Fruit fly (Drosophila melanogaster) whole organism, embryonic: ENCODE measurements around the gene TbCMF46.

Source experiments
- Asciz ChIP-seq: fragments of 200-800 bp; sonication (Bioruptor generic); optimal IDR thresholded peaks from 2 replicates; lab custom pipeline; 2017; ENCODE audit warnings: missing biosample characterization, mild to moderate bottlenecking, missing genetic modification characterization, missing genetic modification reagents
- CG11085 ChIP-seq: fragments of 200-800 bp; sonication (Bioruptor generic); IDR thresholded peaks from 2 replicates; pipeline ENCODE4 v1.3.6; 2022; ENCODE audit warnings: missing biosample characterization, missing genetic modification characterization
- CG11456 ChIP-seq: fragments of 200-800 bp; sonication (Bioruptor generic); IDR thresholded peaks from 3 replicates; pipeline ENCODE4 v1.3.6; 2022; ENCODE audit warnings: missing biosample characterization, missing genetic modification characterization
- CG11560 ChIP-seq: fragments of 200-800 bp; sonication (Bioruptor generic); IDR thresholded peaks from 3 replicates; pipeline ENCODE4 v1.3.6; 2022; ENCODE audit warnings: missing biosample characterization, missing genetic modification characterization
- CG12071 ChIP-seq: fragments of 200-800 bp; sonication (Bioruptor generic); optimal IDR thresholded peaks from 3 replicates; lab custom pipeline; 2018; ENCODE audit warnings: missing biosample characterization, mild to moderate bottlenecking, missing genetic modification characterization
- CG12155 ChIP-seq: fragments of 200-800 bp; sonication (Bioruptor generic); optimal IDR thresholded peaks from 3 replicates; lab custom pipeline; 2016; ENCODE audit warnings: missing biosample characterization, missing genetic modification characterization
- CG12391 ChIP-seq: fragments of 200-800 bp; sonication (Bioruptor generic); optimal IDR thresholded peaks from 3 replicates; lab custom pipeline; 2018; ENCODE audit warnings: missing biosample characterization, mild to moderate bottlenecking, missing genetic modification characterization, moderate library complexity
- CG13296 ChIP-seq: fragments of 200-800 bp; sonication (Bioruptor generic); optimal IDR thresholded peaks from 3 replicates; lab custom pipeline; 2018; ENCODE audit warnings: missing biosample characterization, mild to moderate bottlenecking, missing genetic modification characterization
- CG13775 ChIP-seq: fragments of 200-800 bp; sonication (Bioruptor generic); optimal IDR thresholded peaks from 3 replicates; lab custom pipeline; 2017; ENCODE audit warnings: missing biosample characterization, mild to moderate bottlenecking, missing genetic modification characterization
- CG15011 ChIP-seq: fragments of 200-800 bp; sonication (Bioruptor generic); optimal IDR thresholded peaks from 3 replicates; lab custom pipeline; 2018; ENCODE audit warnings: missing biosample characterization, mild to moderate bottlenecking, missing genetic modification characterization
- CG15479 ChIP-seq: fragments of 200-800 bp; sonication (Bioruptor generic); optimal IDR thresholded peaks from 3 replicates; lab custom pipeline; 2019; ENCODE audit warnings: missing biosample characterization, mild to moderate bottlenecking, missing genetic modification characterization, moderate library complexity
- CG1603 ChIP-seq: fragments of 200-800 bp; sonication (Bioruptor generic); optimal IDR thresholded peaks from 2 replicates; lab custom pipeline; 2019; ENCODE audit warnings: missing biosample characterization, mild to moderate bottlenecking, missing genetic modification characterization, moderate library complexity
- CG16813 ChIP-seq: fragments of 200-800 bp; sonication (Bioruptor generic); IDR thresholded peaks from 3 replicates; pipeline ENCODE4 v1.3.6; 2022; ENCODE audit warnings: missing biosample characterization, missing genetic modification characterization; ENCODE audit not compliant: partially characterized antibody
- CG17912 ChIP-seq: fragments of 200-800 bp; sonication (Bioruptor generic); optimal IDR thresholded peaks from 2 replicates; lab custom pipeline; 2018; ENCODE audit warnings: missing biosample characterization, mild to moderate bottlenecking, missing genetic modification characterization
- CG2712 ChIP-seq: fragments of 200-800 bp; optimal IDR thresholded peaks from 3 replicates; lab custom pipeline; 2019; ENCODE audit warnings: missing biosample characterization, mild to moderate bottlenecking, missing genetic modification characterization, moderate library complexity
- CG2875 ChIP-seq: fragments of 200-800 bp; sonication (Bioruptor generic); optimal IDR thresholded peaks from 2 replicates; lab custom pipeline; 2017; ENCODE audit warnings: missing biosample characterization, mild to moderate bottlenecking, missing genetic modification characterization, missing genetic modification reagents
- CG31224 ChIP-seq: fragments of 200-800 bp; sonication (Bioruptor generic); IDR thresholded peaks from 2 replicates; pipeline ENCODE4 v1.3.6; 2022; ENCODE audit warnings: missing biosample characterization, missing genetic modification characterization
- CG3407 ChIP-seq: fragments of 200-800 bp; sonication (Bioruptor generic); optimal IDR thresholded peaks from 2 replicates; lab custom pipeline; 2018; ENCODE audit warnings: missing biosample characterization, mild to moderate bottlenecking, missing genetic modification characterization
- CG6175 ChIP-seq: fragments of 200-800 bp; sonication (Bioruptor generic); IDR thresholded peaks from 3 replicates; pipeline ENCODE4 v1.3.6; 2022; ENCODE audit warnings: missing biosample characterization, missing genetic modification characterization
- CG7372 ChIP-seq: fragments of 200-800 bp; sonication (Bioruptor generic); IDR thresholded peaks from 2 replicates; pipeline ENCODE4 v1.3.6; 2022; ENCODE audit warnings: missing biosample characterization, missing genetic modification characterization
- CG7963 ChIP-seq: fragments of 200-800 bp; sonication (Bioruptor generic); IDR thresholded peaks from 3 replicates; pipeline ENCODE4 v1.3.6; 2022; ENCODE audit warnings: missing biosample characterization, missing genetic modification characterization; ENCODE audit not compliant: partially characterized antibody
- CG9727 ChIP-seq: fragments of 200-800 bp; sonication (Bioruptor generic); optimal IDR thresholded peaks from 3 replicates; lab custom pipeline; 2017; ENCODE audit warnings: missing biosample characterization, mild to moderate bottlenecking, missing genetic modification characterization
- Chrac-16 ChIP-seq: fragments of 200-800 bp; sonication (Bioruptor generic); optimal IDR thresholded peaks from 3 replicates; lab custom pipeline; 2016; ENCODE audit warnings: missing biosample characterization, missing genetic modification characterization
- CoRest ChIP-seq: fragments of 200-800 bp; sonication (Bioruptor generic); optimal IDR thresholded peaks from 3 replicates; lab custom pipeline; 2018; ENCODE audit warnings: missing biosample characterization, mild to moderate bottlenecking, missing genetic modification characterization, moderate library complexity
- Doc3 ChIP-seq: fragments of 200-800 bp; sonication (Bioruptor generic); IDR thresholded peaks from 3 replicates; pipeline ENCODE4 v1.3.6; 2022; ENCODE audit warnings: missing biosample characterization, missing genetic modification characterization; ENCODE audit not compliant: partially characterized antibody
- Drgx ChIP-seq: fragments of 200-800 bp; sonication (Bioruptor generic); IDR thresholded peaks from 2 replicates; pipeline ENCODE4 v1.3.6; 2022; ENCODE audit warnings: missing biosample characterization, missing genetic modification characterization
- HmgD ChIP-seq: fragments of 200-800 bp; sonication (Bioruptor generic); optimal IDR thresholded peaks from 3 replicates; lab custom pipeline; 2016; ENCODE audit warnings: missing biosample characterization, missing genetic modification characterization
- Hr39 ChIP-seq: fragments of >200 bp; optimal IDR thresholded peaks from 2 replicates; lab custom pipeline; 2017
- Jarid2 ChIP-seq: fragments of 200-800 bp; sonication (Bioruptor generic); optimal IDR thresholded peaks from 3 replicates; lab custom pipeline; 2017; ENCODE audit warnings: mild to moderate bottlenecking, missing biosample characterization, missing genetic modification reagents, missing genetic modification characterization
- MTF-1 ChIP-seq: fragments of 200-800 bp; sonication (Bioruptor generic); optimal IDR thresholded peaks from 2 replicates; lab custom pipeline; 2018; ENCODE audit warnings: missing biosample characterization, mild to moderate bottlenecking, missing genetic modification characterization, borderline replicate concordance
- NC2β ChIP-seq: fragments of 200-800 bp; sonication (Bioruptor generic); optimal IDR thresholded peaks from 2 replicates; lab custom pipeline; 2016; ENCODE audit warnings: missing biosample characterization, missing genetic modification characterization
- Pdp1 ChIP-seq, 2 experiments: fragments of 200-800 bp; sonication (Bioruptor generic); optimal IDR thresholded peaks; 3 replicates each; lab custom pipeline; 2016; ENCODE audit warnings: missing biosample characterization in 2 of 2, missing genetic modification characterization in 2 of 2, mild to moderate bottlenecking in 1 of 2, moderate library complexity in 1 of 2
- Sox102F ChIP-seq: fragments of 200-800 bp; sonication (Bioruptor generic); optimal IDR thresholded peaks from 2 replicates; lab custom pipeline; 2018; ENCODE audit warnings: missing biosample characterization, mild to moderate bottlenecking, missing genetic modification characterization, moderate library complexity
- Vsx1 ChIP-seq: fragments of 200-800 bp; sonication (Bioruptor generic); optimal IDR thresholded peaks from 2 replicates; lab custom pipeline; 2017; ENCODE audit warnings: missing biosample characterization, mild to moderate bottlenecking, missing genetic modification characterization, missing genetic modification reagents
- ab ChIP-seq: fragments of 200-800 bp; sonication (Bioruptor generic); optimal IDR thresholded peaks from 2 replicates; lab custom pipeline; 2016; ENCODE audit warnings: missing biosample characterization, missing genetic modification characterization
- ac ChIP-seq: fragments of 200-800 bp; sonication (Bioruptor generic); optimal IDR thresholded peaks from 3 replicates; lab custom pipeline; 2017; ENCODE audit warnings: missing biosample characterization, mild to moderate bottlenecking, missing genetic modification characterization
- aop ChIP-seq: fragments of 200-800 bp; sonication (Bioruptor generic); IDR thresholded peaks from 2 replicates; pipeline ENCODE4 v1.3.6; 2022; ENCODE audit warnings: missing biosample characterization, missing genetic modification characterization
- corto ChIP-seq: fragments of 200-800 bp; sonication (Bioruptor generic); optimal IDR thresholded peaks from 2 replicates; lab custom pipeline; 2016; ENCODE audit warnings: missing biosample characterization, mild to moderate bottlenecking, missing genetic modification characterization, moderate library complexity
- disco-r ChIP-seq: fragments of 200-800 bp; sonication (Bioruptor generic); optimal IDR thresholded peaks from 2 replicates; lab custom pipeline; 2016; ENCODE audit warnings: missing biosample characterization, missing genetic modification characterization
- dm ChIP-seq: fragments of 200-800 bp; sonication (Bioruptor generic); optimal IDR thresholded peaks from 3 replicates; lab custom pipeline; 2016; ENCODE audit warnings: missing biosample characterization, missing genetic modification characterization
- dpn ChIP-seq, 2 experiments: fragments of 200-800 bp; sonication (Bioruptor generic); optimal IDR thresholded peaks; 3 replicates each; lab custom pipeline; 2016; ENCODE audit warnings: missing biosample characterization in 2 of 2, missing genetic modification characterization in 2 of 2
- hkb ChIP-seq, 2 experiments: fragments of 200-800 bp in 1 of 2; fragments of >200 bp in 1 of 2; sonication (Bioruptor generic) in 1 of 2; IDR thresholded peaks in 1 of 2; optimal IDR thresholded peaks in 1 of 2; 2 replicates each; pipeline versions ENCODE4 v1.3.6 to Lab custom; 2017 to 2022; ENCODE audit warnings: missing biosample characterization in 1 of 2, missing genetic modification characterization in 1 of 2
- ind ChIP-seq: fragments of 200-800 bp; sonication (Bioruptor generic); optimal IDR thresholded peaks from 3 replicates; lab custom pipeline; 2016; ENCODE audit warnings: missing biosample characterization, missing genetic modification characterization
- lab ChIP-seq: fragments of 200-800 bp; sonication (Bioruptor generic); optimal IDR thresholded peaks from 3 replicates; lab custom pipeline; 2017; ENCODE audit warnings: missing biosample characterization, missing genetic modification characterization, mild to moderate bottlenecking, moderate library complexity, missing genetic modification reagents
- mam ChIP-seq: fragments of 200-800 bp; sonication (Bioruptor generic); optimal IDR thresholded peaks from 3 replicates; lab custom pipeline; 2016; ENCODE audit warnings: missing biosample characterization, missing genetic modification characterization
- ro ChIP-seq: fragments of 200-800 bp; sonication (Bioruptor generic); IDR thresholded peaks from 2 replicates; pipeline ENCODE4 v1.3.6; 2022; ENCODE audit warnings: missing biosample characterization, missing genetic modification characterization
- seq ChIP-seq: fragments of 200-800 bp; sonication (Bioruptor generic); IDR thresholded peaks from 2 replicates; pipeline ENCODE4 v1.3.6; 2022; ENCODE audit warnings: missing biosample characterization, missing genetic modification characterization
- shn ChIP-seq: fragments of 200-800 bp; sonication (Bioruptor generic); optimal IDR thresholded peaks from 3 replicates; lab custom pipeline; 2016; ENCODE audit warnings: missing biosample characterization, missing genetic modification characterization
- sna ChIP-seq: fragments of 200-800 bp; sonication (Bioruptor generic); IDR thresholded peaks from 2 replicates; pipeline ENCODE4 v1.3.6; 2022; ENCODE audit warnings: missing biosample characterization, missing genetic modification characterization; ENCODE audit not compliant: partially characterized antibody
- usp ChIP-seq: fragments of >200 bp; optimal IDR thresholded peaks from 2 replicates; lab custom pipeline; 2017; ENCODE audit warnings: missing biosample characterization, missing genetic modification characterization

TbCMF46 gene

dm6 chr2L:9908468-9908967 lies 16.1 kb downstream of the TbCMF46 start, which contains the start of gene CG13124 (continued):
- TF ChIP-seq CG2712 (tag; lab: Kevin White, UChicago): no peak
- no peak for TF ChIP-seq disco-r (GFP tag; lab: Kevin White, UChicago)
- TF ChIP-seq Pdp1 (GFP tag; optimal IDR thresholded peaks at IDR 0.05; lab: Kevin White, UChicago): peak in 1 of 2 experiments; percentile 60
- no peak for TF ChIP-seq ro (GFP tag; lab: Robert Waterston, UW)
- no peak for TF ChIP-seq shn (GFP tag; lab: Kevin White, UChicago)
- peak; percentile 4 for TF ChIP-seq Sox102F (GFP tag; lab: Kevin White, UChicago)
- TF ChIP-seq HmgD (GFP tag; lab: Kevin White, UChicago): no peak
- no peak for TF ChIP-seq CG15479 (GFP tag; lab: Kevin White, UChicago)
- no peak for TF ChIP-seq usp (GFP tag; lab: Kevin White, UChicago)
- TF ChIP-seq CG7963 (GFP tag; lab: Robert Waterston, UW): no peak
- TF ChIP-seq CG3407 (GFP tag; lab: Kevin White, UChicago): no peak
- no peak for TF ChIP-seq ab (GFP tag; lab: Kevin White, UChicago)
- peak; percentile 50 for TF ChIP-seq lab
- peak; percentile 57 for TF ChIP-seq Drgx (GFP tag; lab: Robert Waterston, UW)
- TF ChIP-seq CG6175: no peak
- TF ChIP-seq CG15011 (GFP tag; lab: Kevin White, UChicago): no peak
- no peak for TF ChIP-seq hkb (optimal IDR thresholded peaks at IDR 0.05; lab: Kevin White, UChicago)
- peak; percentile 24 for TF ChIP-seq hkb (GFP tag; IDR thresholded peaks at IDR 0.05; lab: Robert Waterston, UW)
- TF ChIP-seq Jarid2 (GFP tag; lab: Kevin White, UChicago): peak; percentile 10
- no peak for TF ChIP-seq MTF-1
- no peak for TF ChIP-seq Vsx1 (GFP tag; lab: Kevin White, UChicago)
- TF ChIP-seq CG7372: 0 out of 2 replicates have a peak, but pooled peaks have one; percentile 26
- TF ChIP-seq CG12391: peak; percentile 5
- no peak for TF ChIP-seq Asciz
- TF ChIP-seq sna (GFP tag; lab: Robert Waterston, UW): no peak
- no peak for TF ChIP-seq CG11456 (GFP tag; lab: Robert Waterston, UW)
- TF ChIP-seq dm (GFP tag; lab: Kevin White, UChicago): no peak
- TF ChIP-seq CG16813 (GFP tag; lab: Robert Waterston, UW): no peak
- TF ChIP-seq CG13296 (GFP tag; lab: Kevin White, UChicago): peak; percentile 3
- TF ChIP-seq CG9727: no peak
- peak; percentile 8 for TF ChIP-seq mam (GFP tag; lab: Kevin White, UChicago)
- no peak for TF ChIP-seq CG13775 (GFP tag; lab: Kevin White, UChicago)
- no peak for TF ChIP-seq CG17912 (GFP tag; lab: Kevin White, UChicago)
- TF ChIP-seq CG11560 (tag; lab: Robert Waterston, UW): no peak
- no peak for TF ChIP-seq corto (GFP tag; lab: Kevin White, UChicago)
- no peak for TF ChIP-seq aop
- no peak for TF ChIP-seq dpn (GFP tag; optimal IDR thresholded peaks at IDR 0.05; lab: Kevin White, UChicago)
- TF ChIP-seq CG12155: no peak
- TF ChIP-seq CG31224 (GFP tag; lab: Robert Waterston, UW): no peak
- TF ChIP-seq CG2875 (GFP tag; lab: Kevin White, UChicago): no peak
- TF ChIP-seq Hr39 (lab: Kevin White, UChicago): no peak
- no peak for TF ChIP-seq Doc3 (GFP tag; lab: Robert Waterston, UW)
- peak; percentile 0 for TF ChIP-seq ind (GFP tag; lab: Kevin White, UChicago)
- no peak for TF ChIP-seq CoRest
- no peak for TF ChIP-seq ac
- no peak for TF ChIP-seq CG11085 (GFP tag; lab: Robert Waterston, UW)
- peak; percentile 38 for TF ChIP-seq CG12071 (GFP tag; lab: Kevin White, UChicago)
- TF ChIP-seq CG1603 (tag; lab: Kevin White, UChicago): no peak
- peak; percentile 7 for TF ChIP-seq NC2β (GFP tag; lab: Kevin White, UChicago)
- TF ChIP-seq seq (GFP tag; lab: Robert Waterston, UW): no peak; the same call in 1 of the 2 replicates
- no peak for TF ChIP-seq Chrac-16
